Worm (Caenorhabditis elegans): ENCODE data around the gene Y47D7A.9.

Gene Y47D7A.9

DNA sequence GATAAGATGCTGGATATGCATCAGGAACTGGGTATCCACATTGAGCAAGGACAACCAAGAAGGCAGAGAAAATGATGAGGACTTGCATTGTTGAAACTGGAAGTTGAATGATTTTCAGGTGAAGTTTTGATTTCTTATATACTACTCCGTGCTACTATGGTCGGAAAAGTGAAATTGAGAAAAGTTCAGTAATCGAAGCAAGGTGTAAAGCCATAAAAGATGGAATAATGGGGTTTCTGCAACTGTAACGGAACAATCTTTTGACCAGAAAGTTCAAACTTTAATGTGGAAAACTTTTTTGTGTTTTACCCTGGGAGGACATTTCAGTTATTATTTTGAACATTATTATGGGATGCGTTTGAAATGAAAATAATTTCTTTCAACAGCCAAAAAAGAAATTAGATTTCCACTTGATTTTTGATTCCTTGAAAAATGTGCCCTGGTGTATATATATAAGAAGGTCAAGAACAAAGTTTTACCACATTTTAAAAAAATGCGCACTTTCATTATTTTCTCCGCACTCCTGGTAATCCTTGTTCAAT, at the start of gene Y47D7A.9, which contains the start of gene Y47D7A.19:
Gene Y47D7A.9 (minus strand): TSS at position 101 of the 542 bp plus-strand sequence.
Gene Y47D7A.19 (plus strand): TSS at position 492 of the 542 bp plus-strand sequence.
- no peak for TF ChIP-seq unc-62 (GFP tag; optimal IDR thresholded peaks at IDR 0.05)

DNA sequence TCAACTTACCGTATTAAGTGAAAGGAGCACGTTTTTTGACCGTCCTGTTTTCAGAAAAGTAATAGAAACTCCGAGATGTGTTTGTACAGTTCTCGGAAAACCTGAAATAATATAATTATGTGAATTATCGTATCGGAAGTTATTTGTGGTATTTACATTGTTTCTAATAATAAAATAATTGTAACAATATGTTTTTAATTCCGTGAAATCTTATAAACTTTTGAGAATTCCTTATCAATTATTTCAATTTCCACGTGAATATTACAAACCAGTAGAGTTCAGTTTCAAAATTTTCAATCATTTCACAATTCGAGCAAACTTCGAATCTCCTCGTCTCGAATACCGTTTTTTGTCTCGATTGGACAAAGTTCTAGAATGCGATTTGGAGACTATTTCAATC, 47.3 kb upstream of the Y47D7A.9 start, which contains the start of gene T08H10.3:
Gene T08H10.3 (plus strand): TSS at position 301 of the 400 bp plus-strand sequence.
- no peak for TF ChIP-seq unc-62 (GFP tag; optimal IDR thresholded peaks at IDR 0.05)

DNA sequence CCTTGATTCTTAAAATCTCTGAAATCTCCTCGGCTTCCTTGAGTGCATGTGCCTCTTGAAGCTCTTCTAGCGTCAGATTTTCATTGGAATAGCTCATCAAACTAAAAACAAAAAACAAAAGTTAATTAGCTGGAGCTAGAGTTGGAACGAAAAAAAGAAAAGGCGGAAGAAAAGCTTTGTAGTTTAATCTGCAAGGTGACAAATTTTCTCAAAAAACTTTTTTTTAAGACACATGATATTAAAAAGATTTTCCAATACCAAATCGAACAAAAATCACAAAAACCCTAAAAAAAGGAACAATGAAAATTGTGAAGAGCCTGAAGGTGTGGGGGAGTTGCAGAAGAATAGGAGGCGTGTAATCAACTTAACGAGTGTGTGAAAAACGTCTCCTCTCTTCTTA, 30.9 kb upstream of the Y47D7A.9 start, which contains the start of gene gnrr-5:
Gene gnrr-5 (minus strand): TSS at position 101 of the 400 bp plus-strand sequence.
- no peak for TF ChIP-seq unc-62 (GFP tag; optimal IDR thresholded peaks at IDR 0.05)

DNA sequence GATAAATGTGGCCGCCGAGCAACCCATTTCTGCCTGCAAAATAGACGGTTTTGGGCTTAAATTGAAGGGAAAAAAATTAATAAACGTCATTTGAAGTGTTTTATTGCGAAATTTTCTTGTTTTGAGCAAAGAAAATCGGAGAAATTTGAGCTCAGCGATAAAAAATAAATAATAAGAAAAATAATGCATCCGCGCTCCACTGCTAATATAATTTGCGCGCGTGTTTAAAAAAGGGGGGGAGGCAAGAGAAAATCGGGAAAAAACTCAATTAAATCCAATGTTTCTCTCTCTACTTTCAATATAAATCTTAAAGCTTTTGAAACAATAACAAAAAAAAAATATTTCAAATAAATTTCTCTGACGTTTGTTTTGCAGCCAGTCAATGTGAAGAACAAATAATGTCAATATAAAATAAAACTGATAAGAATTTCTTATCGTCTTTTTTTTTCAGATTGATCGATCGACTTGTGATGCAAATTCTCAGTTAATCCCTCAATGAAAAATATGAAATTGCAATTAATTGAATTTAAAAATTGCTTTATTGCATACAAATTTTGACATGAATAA, 26.8 kb upstream of the Y47D7A.9 start, which contains the start of gene rft-2:
Gene rft-2 (minus strand): TSS at position 41 of the 567 bp plus-strand sequence.
- no peak for TF ChIP-seq unc-62 (GFP tag; optimal IDR thresholded peaks at IDR 0.05)

DNA sequence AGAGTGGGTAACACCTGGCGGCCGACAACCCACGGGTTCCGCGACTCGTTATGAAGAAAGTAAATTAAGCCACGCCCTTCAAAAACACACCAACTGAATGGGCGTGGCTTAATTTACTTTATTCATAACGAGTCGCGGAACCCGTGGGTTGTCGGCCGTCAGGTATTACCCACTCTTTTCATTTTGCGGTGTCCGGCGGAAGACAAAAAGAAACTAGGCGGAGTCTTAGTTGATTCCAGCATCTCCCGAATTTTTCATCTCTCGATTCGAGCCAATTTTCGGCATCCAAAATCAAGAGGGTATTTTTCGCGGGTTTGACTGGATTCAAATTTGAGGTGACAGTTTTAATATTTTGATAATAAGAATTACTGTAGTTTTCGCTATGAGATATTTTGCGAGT, 23.9 kb upstream of the Y47D7A.9 start:
- TF ChIP-seq unc-62 (GFP tag; optimal IDR thresholded peaks at IDR 0.05) = no peak

DNA sequence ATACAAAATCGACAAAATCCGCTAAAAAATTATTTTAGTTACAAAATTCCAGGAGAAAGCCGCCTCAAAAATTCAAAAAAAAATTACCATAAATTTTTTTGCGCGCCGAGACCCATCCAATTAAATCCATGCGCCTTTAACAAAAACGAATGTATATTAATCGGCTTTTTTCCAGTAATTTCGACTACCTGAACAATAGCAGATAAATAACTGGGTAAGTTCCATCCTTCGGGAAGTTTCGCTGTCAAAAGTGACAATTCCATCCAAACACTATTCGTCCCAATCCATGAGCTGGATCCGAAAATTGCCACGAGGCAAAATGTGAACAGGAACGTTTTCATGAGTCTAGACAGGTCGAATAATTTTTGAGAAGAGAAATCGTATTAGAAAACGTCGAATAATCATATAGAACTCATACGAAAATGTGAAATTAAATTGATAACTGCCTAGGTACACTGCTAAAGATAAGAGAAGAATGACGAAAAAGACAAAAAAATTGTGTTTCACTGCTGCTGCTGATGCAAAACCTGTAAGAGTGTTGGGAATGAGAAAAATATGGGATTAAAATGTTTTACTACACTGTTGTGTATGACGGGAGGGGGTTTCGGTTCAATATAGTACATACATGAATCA, 19.1 kb upstream of the Y47D7A.9 start, which contains the start of gene rft-1:
Gene rft-1 (minus strand): TSS at position 475 of the 633 bp plus-strand sequence.
- no peak for TF ChIP-seq unc-62 (GFP tag; optimal IDR thresholded peaks at IDR 0.05)

DNA sequence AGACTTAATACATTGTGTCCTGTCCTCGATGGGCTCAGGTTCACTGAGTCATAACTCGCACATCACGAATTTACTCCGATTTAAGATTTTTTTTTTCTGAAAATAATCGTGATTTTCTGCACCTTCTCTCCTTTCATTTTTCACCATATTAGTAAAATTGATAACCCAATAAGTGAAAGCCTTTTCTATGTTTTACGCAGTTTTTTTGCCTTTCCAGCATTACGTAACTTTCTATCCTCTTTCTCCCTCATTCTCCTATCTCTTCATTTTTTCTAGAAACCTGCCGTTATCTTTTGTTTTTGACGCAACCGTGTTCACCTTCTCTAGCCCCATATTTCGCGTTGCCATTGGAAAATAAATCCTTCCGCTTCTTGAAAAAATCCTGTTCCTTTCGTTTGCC, 13.5 kb upstream of the Y47D7A.9 start:
- no peak for TF ChIP-seq unc-62 (GFP tag; optimal IDR thresholded peaks at IDR 0.05)

DNA sequence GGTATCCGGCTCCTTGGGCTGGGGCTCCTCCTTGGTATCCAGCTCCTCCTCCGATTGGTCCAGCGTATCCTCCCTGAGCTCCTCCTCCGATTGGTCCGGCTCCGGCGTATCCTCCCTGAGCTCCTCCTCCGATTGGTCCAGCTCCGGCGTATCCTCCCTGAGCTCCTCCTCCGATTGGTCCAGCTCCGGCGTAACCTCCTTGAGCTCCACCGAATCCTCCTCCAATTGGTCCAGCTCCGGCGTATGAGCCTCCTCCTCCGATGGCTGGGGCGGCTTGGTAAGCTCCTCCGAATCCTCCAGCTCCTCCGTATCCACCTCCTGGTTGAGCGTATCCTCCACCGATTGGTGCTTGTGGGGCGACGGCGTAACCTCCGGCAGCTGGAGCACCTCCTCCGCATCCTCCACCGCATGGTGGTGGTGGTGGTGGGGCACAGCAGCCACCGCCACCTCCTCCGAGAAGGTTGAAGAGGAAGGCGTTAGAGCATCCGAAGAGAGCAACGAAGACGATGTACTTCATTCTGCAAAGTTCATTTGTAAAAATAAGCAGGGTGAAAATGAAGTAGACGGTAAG, 11.7 kb upstream of the Y47D7A.9 start, which contains the start of gene Y47D7A.13:
Gene Y47D7A.13 (minus strand): TSS at position 517 of the 571 bp plus-strand sequence.
- no peak for TF ChIP-seq unc-62 (GFP tag; optimal IDR thresholded peaks at IDR 0.05)

DNA sequence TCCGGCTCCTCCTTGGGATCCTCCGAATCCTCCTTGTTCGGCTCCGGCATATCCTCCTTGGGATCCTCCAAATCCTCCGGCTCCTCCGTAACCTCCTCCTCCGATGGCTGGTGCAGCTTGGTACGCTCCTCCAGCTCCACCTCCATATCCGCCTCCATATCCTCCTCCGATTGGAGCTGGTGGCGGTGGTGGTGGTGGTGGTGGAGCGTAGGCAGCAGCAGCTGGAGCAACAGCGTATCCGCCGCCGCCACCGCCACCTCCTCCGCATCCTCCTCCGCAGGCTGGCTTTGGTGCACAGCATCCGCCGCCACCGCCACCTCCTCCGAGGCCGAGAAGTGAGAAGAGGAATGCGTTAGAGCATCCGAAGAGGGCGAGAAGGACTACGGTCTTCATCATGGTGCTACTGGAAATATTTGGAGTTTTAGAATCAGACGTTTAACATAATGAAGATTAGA, 9.1 kb upstream of the Y47D7A.9 start, which contains the start of gene Y47D7A.15:
Gene Y47D7A.15 (minus strand): TSS at position 405 of the 455 bp plus-strand sequence.
- TF ChIP-seq unc-62 (GFP tag; optimal IDR thresholded peaks at IDR 0.05) = no peak

DNA sequence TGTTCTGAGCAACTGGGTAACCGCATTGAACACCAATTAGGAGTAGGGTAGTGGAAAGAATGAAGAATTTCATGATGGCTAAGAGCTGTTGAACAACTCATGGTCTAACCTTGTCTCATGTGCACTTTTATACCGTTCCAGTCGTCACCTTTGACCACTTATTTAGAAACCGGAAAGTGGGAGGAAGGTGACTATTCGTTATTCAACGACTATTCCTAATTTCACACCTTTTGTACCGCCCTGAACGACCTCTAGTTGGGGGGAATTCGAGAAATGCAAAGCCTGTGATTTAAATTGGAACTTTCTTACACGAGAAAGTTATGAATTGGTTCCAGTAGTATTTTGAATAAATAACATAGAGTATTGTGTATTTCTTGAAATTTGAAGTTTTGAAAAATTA, 5.8 kb upstream of the Y47D7A.9 start, which contains the start of gene Y47D7A.12:
Gene Y47D7A.12 (minus strand): TSS at position 101 of the 400 bp plus-strand sequence.
- no peak for TF ChIP-seq unc-62 (GFP tag; optimal IDR thresholded peaks at IDR 0.05)

DNA sequence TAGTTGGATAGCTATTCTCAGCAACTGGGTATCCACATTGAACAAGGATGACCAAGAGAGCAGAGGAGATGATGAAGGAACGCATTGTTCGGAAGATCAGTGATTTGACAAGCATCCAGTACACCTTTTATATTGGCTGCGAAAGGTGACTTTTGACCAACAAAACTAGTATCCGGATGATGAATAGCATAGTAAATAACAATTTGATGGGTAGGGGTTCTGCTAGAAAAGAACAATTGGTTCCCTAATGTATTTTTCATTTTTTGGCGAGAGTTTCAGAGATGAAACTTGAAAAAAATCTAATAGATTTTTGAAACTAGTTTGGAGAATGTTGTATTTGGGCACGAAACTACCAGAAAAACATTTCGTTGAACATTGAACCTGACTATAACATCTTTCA, 4.4 kb upstream of the Y47D7A.9 start, which contains the start of gene Y47D7A.11:
Gene Y47D7A.11 (minus strand): TSS at position 101 of the 400 bp plus-strand sequence.
- TF ChIP-seq unc-62 (GFP tag; optimal IDR thresholded peaks at IDR 0.05) = no peak

DNA sequence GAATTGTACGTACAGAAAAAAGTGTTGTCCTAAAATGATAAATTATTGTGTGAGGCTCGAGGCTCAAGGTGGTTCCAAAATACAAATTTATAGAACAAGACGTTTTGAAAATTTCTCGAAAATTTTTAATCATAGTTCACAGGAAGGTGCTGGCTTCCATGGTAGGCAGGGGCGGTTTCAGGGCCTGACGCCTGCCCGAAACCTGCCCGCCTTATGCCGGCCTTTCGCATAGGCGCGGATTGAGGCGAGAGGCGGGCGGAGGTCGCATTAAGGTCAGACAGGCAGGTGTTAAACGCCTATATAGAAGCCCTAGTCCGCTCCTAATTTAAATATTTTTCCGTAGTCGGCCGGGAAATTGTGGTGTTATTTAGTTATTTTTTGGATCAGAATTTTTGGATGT, 673 bp downstream of the Y47D7A.9 start:
- TF ChIP-seq unc-62 (GFP tag; optimal IDR thresholded peaks at IDR 0.05) = no peak

DNA sequence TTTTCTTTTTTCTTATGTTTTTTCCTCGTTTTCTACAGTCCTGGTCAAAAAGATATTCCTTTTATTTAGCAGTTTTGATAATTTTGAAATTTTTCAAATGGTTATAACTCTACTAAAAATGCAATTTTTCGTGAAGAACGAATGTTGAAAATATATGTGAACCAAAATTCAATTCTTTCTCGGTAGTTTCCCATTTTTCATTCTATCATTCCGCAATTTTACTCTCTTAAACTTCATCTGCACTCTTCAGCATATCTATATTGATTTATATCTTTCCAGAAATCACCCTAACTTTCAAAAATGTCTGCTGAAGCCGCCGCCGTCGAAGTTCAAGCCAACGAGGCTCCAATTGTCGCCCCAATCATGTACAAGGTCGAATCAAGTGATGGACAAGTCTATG, 1.6 kb downstream of the Y47D7A.9 start, which contains the start of gene skr-7:
Gene skr-7 (plus strand): TSS at position 301 of the 400 bp plus-strand sequence.
- no peak for TF ChIP-seq unc-62 (GFP tag; optimal IDR thresholded peaks at IDR 0.05)

DNA sequence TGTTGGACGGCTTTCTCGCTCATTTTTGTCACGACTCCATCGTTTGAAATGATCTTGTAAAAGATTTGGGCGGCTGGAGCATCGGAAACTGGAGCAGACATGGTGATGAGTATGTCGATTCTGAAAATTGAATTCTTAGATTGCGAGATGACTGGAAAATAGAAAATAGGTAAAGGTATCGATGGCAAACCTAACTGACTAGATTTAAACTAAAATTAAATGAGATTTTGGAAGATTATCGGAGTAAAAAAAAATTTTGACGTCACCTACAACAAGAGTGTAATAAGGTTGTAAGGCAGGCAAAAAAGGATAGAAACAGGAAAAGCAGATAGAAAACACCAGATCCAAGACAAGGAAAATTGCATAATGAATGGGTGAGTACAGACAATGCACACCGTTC, 2.3 kb downstream of the Y47D7A.9 start, which contains the start of gene skr-14:
Gene skr-14 (minus strand): TSS at position 101 of the 400 bp plus-strand sequence.
- TF ChIP-seq unc-62 (GFP tag; optimal IDR thresholded peaks at IDR 0.05) = no peak

DNA sequence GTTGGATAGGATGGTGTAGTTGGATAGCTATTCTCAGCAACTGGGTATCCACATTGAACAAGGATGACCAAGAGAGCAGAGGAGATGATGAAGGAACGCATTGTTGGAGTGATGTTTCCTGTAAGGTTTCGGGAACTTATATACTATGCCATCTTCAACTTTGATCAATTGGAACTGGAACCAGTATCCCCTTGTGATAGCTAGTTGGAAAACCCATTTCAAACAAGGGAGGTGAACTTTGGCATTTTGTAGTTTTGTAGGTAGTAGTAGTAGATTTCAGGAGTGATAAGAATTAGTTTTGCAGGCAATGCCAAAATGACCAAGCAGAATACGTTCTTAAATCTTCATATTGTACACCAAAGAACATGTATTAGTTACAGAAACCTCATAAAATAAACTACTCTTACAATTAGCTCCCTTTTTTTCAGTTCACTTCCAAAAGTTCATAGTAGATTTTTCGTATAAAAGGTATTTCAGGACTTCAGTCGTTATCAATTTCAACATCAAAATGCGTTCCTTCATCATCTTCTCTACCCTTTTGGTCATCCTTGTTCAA, 3.9 kb downstream of the Y47D7A.9 start, which contains the start of the genes Y47D7A.7 and Y47D7A.2:
Gene Y47D7A.7 (minus strand): TSS at position 101 of the 556 bp plus-strand sequence.
Gene Y47D7A.2 (plus strand): TSS at position 506 of the 556 bp plus-strand sequence.
- TF ChIP-seq unc-62 (GFP tag; optimal IDR thresholded peaks at IDR 0.05) = no peak

All from whole organism, dauer.